Fruit fly (Drosophila melanogaster): ENCODE results near the gene CG33985.

The CG33985 gene

dm6 chr3L:15563058-15563850 is 36.6 kb upstream of the CG33985 start, which contains the start of the genes CG7739 and SCCRO (continued):
- TF ChIP-seq CG7987 (GFP tag; optimal IDR thresholded peaks at IDR 0.05) (no peak), CG10274 (GFP tag; optimal IDR thresholded peaks at IDR 0.05) (no peak), her (GFP tag; optimal IDR thresholded peaks at IDR 0.05) (peak; percentile 10), CG12104 (GFP tag; optimal IDR thresholded peaks at IDR 0.05) (peak; percentile 1), Jarid2 (GFP tag; optimal IDR thresholded peaks at IDR 0.05) (no peak), cg (GFP tag; optimal IDR thresholded peaks at IDR 0.05) (no peak), CG17568 (GFP tag; optimal IDR thresholded peaks at IDR 0.05) (no peak), Fer2 (tag; optimal IDR thresholded peaks at IDR 0.05) (peak; percentile 56), CG9609 (GFP tag; optimal IDR thresholded peaks at IDR 0.05) (peak; percentile 20), tna (GFP tag; IDR thresholded peaks at IDR 0.05; ENCODE audit: partially characterized antibody) (no peak), Sox102F (GFP tag; optimal IDR thresholded peaks at IDR 0.05) (no peak), CG3281 (GFP tag; optimal IDR thresholded peaks at IDR 0.05) (peak; percentile 25), bcd (GFP tag; optimal IDR thresholded peaks at IDR 0.05) (no peak), CG4282 (GFP tag; optimal IDR thresholded peaks at IDR 0.05) (no peak), CG7963 (GFP tag; IDR thresholded peaks at IDR 0.05; ENCODE audit: partially characterized antibody) (no peak), CG10366 (GFP tag; IDR thresholded peaks at IDR 0.05) (peak; percentile 70), al (GFP tag; IDR thresholded peaks at IDR 0.05) (peak; percentile 50; the same call in 1 of the 2 replicates), dmrt99B (tag; optimal IDR thresholded peaks at IDR 0.05) (no peak), D (optimal IDR thresholded peaks at IDR 0.05) (no peak), D (GFP tag; optimal IDR thresholded peaks at IDR 0.05) (no peak), CrebB (tag; optimal IDR thresholded peaks at IDR 0.05) (no peak), CG15514 (GFP tag; optimal IDR thresholded peaks at IDR 0.05) (peak; percentile 71), bab2 (GFP tag; optimal IDR thresholded peaks at IDR 0.05) (no peak), Oaz (GFP tag; IDR thresholded peaks at IDR 0.05) (0 out of 2 replicates have a peak, but pooled peaks have one; percentile 45), CG4404 (GFP tag; IDR thresholded peaks at IDR 0.05) (peak; percentile 37; the same call in 1 of the 2 replicates), CG18011 (GFP tag; optimal IDR thresholded peaks at IDR 0.05) (no peak), Six4 (GFP tag; optimal IDR thresholded peaks at IDR 0.05) (no peak), run (tag; optimal IDR thresholded peaks at IDR 0.05) (no peak), CG17328 (GFP tag; IDR thresholded peaks at IDR 0.05) (peak; percentile 65), C15 (GFP tag; IDR thresholded peaks at IDR 0.05) (no peak), cwo (GFP tag; optimal IDR thresholded peaks at IDR 0.05) (no peak), nerfin-2 (GFP tag; IDR thresholded peaks at IDR 0.05; ENCODE audit: partially characterized antibody) (no peak), sisA (GFP tag; IDR thresholded peaks at IDR 0.05) (peak; percentile 47; the same call in 1 of the 2 replicates), Rfx (GFP tag; IDR thresholded peaks at IDR 0.05) (peak; percentile 77), Side (GFP tag; optimal IDR thresholded peaks at IDR 0.05) (peak; percentile 11), CG1602 (GFP tag; optimal IDR thresholded peaks at IDR 0.05) (peak; percentile 56), CG3163 (GFP tag; optimal IDR thresholded peaks at IDR 0.05) (no peak), Hr39 (optimal IDR thresholded peaks at IDR 0.05) (no peak), CG9437 (GFP tag; optimal IDR thresholded peaks at IDR 0.05) (peak; percentile 56), B-H1 (GFP tag; IDR thresholded peaks at IDR 0.05) (peak; percentile 51; the same call in 1 of the 3 replicates), CG15601 (tag; optimal IDR thresholded peaks at IDR 0.05) (peak; percentile 52), NC2α (GFP tag; optimal IDR thresholded peaks at IDR 0.05) (no peak), zfh2 (GFP tag; optimal IDR thresholded peaks at IDR 0.05) (peak; percentile 41), slou (GFP tag; optimal IDR thresholded peaks at IDR 0.05) (no peak), HHEX (GFP tag; optimal IDR thresholded peaks at IDR 0.05) (no peak), CG4328 (GFP tag; optimal IDR thresholded peaks at IDR 0.05) (peak; percentile 0), CG43689 (GFP tag; IDR thresholded peaks at IDR 0.05) (no peak), E2f2 (GFP tag; IDR thresholded peaks at IDR 0.05) (peak; percentile 52), CG11456 (GFP tag; IDR thresholded peaks at IDR 0.05) (no peak; the same call in 1 of the 3 replicates), tio (GFP tag; optimal IDR thresholded peaks at IDR 0.05) (no peak)

Measured in whole organism, embryonic.